Worm (Caenorhabditis elegans) whole organism, early embryonic: Measurements from ENCODE around the gene tag-209.

Experiments used
- B0310.2 ChIP-seq: sonication (generic microtip); optimal IDR thresholded peaks from 2 replicates; lab custom pipeline; 2016; ENCODE audit warnings: mild to moderate bottlenecking, missing genetic modification characterization, missing compliant biosample characterization
- aly-1 ChIP-seq: sonication (generic microtip); optimal IDR thresholded peaks from 2 replicates; lab custom pipeline; 2016; ENCODE audit warnings: missing genetic modification characterization, missing compliant biosample characterization
- ama-1 ChIP-seq: fragments of 150-350 bp; optimal IDR thresholded peaks from 2 replicates; lab custom pipeline; 2014
- ceh-13 ChIP-seq: fragments of 200-800 bp; sonication (Bioruptor generic); optimal IDR thresholded peaks from 2 replicates; lab custom pipeline; 2018; ENCODE audit warnings: mild to moderate bottlenecking, missing genetic modification characterization, missing compliant biosample characterization
- ceh-36 ChIP-seq: sonication (generic microtip); optimal IDR thresholded peaks from 2 replicates; lab custom pipeline; 2016; ENCODE audit warnings: missing genetic modification characterization, inconsistent platforms, missing compliant biosample characterization
- ets-7 ChIP-seq: sonication (generic microtip); optimal IDR thresholded peaks from 2 replicates; lab custom pipeline; 2016; ENCODE audit warnings: missing genotype, missing genetic modification characterization, missing compliant biosample characterization
- flt-1 ChIP-seq: fragments of 200-800 bp; sonication (Bioruptor generic); IDR thresholded peaks from 2 replicates; pipeline ENCODE4 v1.3.6; 2022; ENCODE audit warnings: missing genetic modification characterization, missing compliant biosample characterization
- hmbx-1 ChIP-seq: sonication (generic microtip); optimal IDR thresholded peaks from 2 replicates; lab custom pipeline; 2016; ENCODE audit warnings: mild to moderate bottlenecking, missing genetic modification characterization, missing compliant biosample characterization
- hmg-4 ChIP-seq: fragments of 200-800 bp; sonication (Bioruptor generic); optimal IDR thresholded peaks from 2 replicates; lab custom pipeline; 2018; ENCODE audit warnings: mild to moderate bottlenecking, missing genetic modification characterization, missing compliant biosample characterization
- pes-1 ChIP-seq: fragments of 200-800 bp; sonication (Bioruptor generic); IDR thresholded peaks from 2 replicates; pipeline ENCODE4 v1.3.6; 2022; ENCODE audit warnings: missing genetic modification reagents, missing genetic modification characterization, missing compliant biosample characterization
- scrt-1 ChIP-seq: fragments of 200-800 bp; sonication (Bioruptor generic); IDR thresholded peaks from 2 replicates; pipeline ENCODE4 v1.3.6; 2022; ENCODE audit warnings: missing genetic modification characterization, missing compliant biosample characterization
- sea-1 ChIP-seq: fragments of 200-800 bp; sonication (Bioruptor generic); conservative IDR thresholded peaks from 2 replicates; pipeline ENCODE4 v1.3.6; 2022; ENCODE audit warnings: missing genetic modification characterization, missing compliant biosample characterization
- tbx-37 ChIP-seq: fragments of 200-800 bp; sonication (Bioruptor generic); conservative IDR thresholded peaks from 2 replicates; pipeline ENCODE4 v1.3.6; 2022; ENCODE audit warnings: missing genetic modification reagents, missing genetic modification characterization, missing compliant biosample characterization

- no peak for TF ChIP-seq pes-1 (GFP tag; lab: Robert Waterston, UW)
- no peak for TF ChIP-seq sea-1 (GFP tag; lab: Robert Waterston, UW)
- no peak for TF ChIP-seq ets-7 (tag; lab: Kevin White, UChicago)
- no peak for TF ChIP-seq flt-1
- no peak for TF ChIP-seq hmg-4 (GFP tag; lab: Kevin White, UChicago)
- no peak for TF ChIP-seq aly-1 (tag; lab: Kevin White, UChicago)
- TF ChIP-seq scrt-1 (GFP tag; lab: Robert Waterston, UW) = no peak
- no peak for TF ChIP-seq tbx-37 (GFP tag; lab: Robert Waterston, UW)
- no peak for TF ChIP-seq B0310.2
- TF ChIP-seq ama-1 = no peak
- TF ChIP-seq ceh-13 (GFP tag; lab: Kevin White, UChicago) = no peak
- no peak for TF ChIP-seq ceh-36
- no peak for TF ChIP-seq hmbx-1 (tag; lab: Kevin White, UChicago)
These were observed 6.3 kb downstream of the tag-209 start, which contains the start of gene vps-11 for ce11 chrII:10793393-10793792.
